Fruit fly (Drosophila melanogaster): ENCODE measurements around the gene CG6793.

CG6793 gene

dm6 chr3L:12007945-12008344 is 34.2 kb upstream of the CG6793 start:
- TF ChIP-seq D1 (tag; optimal IDR thresholded peaks at IDR 0.05) (peak; percentile 59), fd96Ca (GFP tag; IDR thresholded peaks at IDR 0.05) (no peak), Pif1B (GFP tag; optimal IDR thresholded peaks at IDR 0.05) (no peak), CG14655 (GFP tag; optimal IDR thresholded peaks at IDR 0.05) (no peak), gl (tag; optimal IDR thresholded peaks at IDR 0.05) (no peak)

dm6 chr3L:12013698-12014097 is 28.5 kb upstream of the CG6793 start:
- TF ChIP-seq CG15710 (tag; optimal IDR thresholded peaks at IDR 0.05) (peak; percentile 41), CG17806 (tag; optimal IDR thresholded peaks at IDR 0.05) (peak; percentile 54), CG10348 (GFP tag; IDR thresholded peaks at IDR 0.05) (no peak), gl (tag; optimal IDR thresholded peaks at IDR 0.05) (no peak), CG34367 (tag; optimal IDR thresholded peaks at IDR 0.05) (peak; percentile 6), rn (GFP tag; IDR thresholded peaks at IDR 0.05) (no peak), D1 (tag; optimal IDR thresholded peaks at IDR 0.05) (peak; percentile 5), Pif1A (GFP tag; optimal IDR thresholded peaks at IDR 0.05) (peak; percentile 33), Snoo (tag; optimal IDR thresholded peaks at IDR 0.05) (no peak), Pif1B (GFP tag; optimal IDR thresholded peaks at IDR 0.05) (peak; percentile 3), CG8159 (tag; optimal IDR thresholded peaks at IDR 0.05) (peak; percentile 54), CG8301 (tag; optimal IDR thresholded peaks at IDR 0.05) (peak; percentile 26), fd96Ca (GFP tag; IDR thresholded peaks at IDR 0.05) (peak; percentile 16; the same call in 1 of the 3 replicates), CG4496 (GFP tag; IDR thresholded peaks at IDR 0.05) (peak; percentile 41), CG13204 (GFP tag; optimal IDR thresholded peaks at IDR 0.05) (no peak), Ets98B (GFP tag; IDR thresholded peaks at IDR 0.05) (0 out of 2 replicates have a peak, but pooled peaks have one; percentile 30), CG12605 (GFP tag; IDR thresholded peaks at IDR 0.05) (no peak), CG9948 (tag; optimal IDR thresholded peaks at IDR 0.05) (peak; percentile 38)

dm6 chr3L:12014272-12014671 is 27.9 kb upstream of the CG6793 start:
- TF ChIP-seq Snoo (tag; optimal IDR thresholded peaks at IDR 0.05) = peak; percentile 5
- no peak for TF ChIP-seq CG10348 (GFP tag; IDR thresholded peaks at IDR 0.05)
- TF ChIP-seq CG8159 (tag; optimal IDR thresholded peaks at IDR 0.05) = no peak
- peak; percentile 59 for TF ChIP-seq gl (tag; optimal IDR thresholded peaks at IDR 0.05)
- peak; percentile 1 for TF ChIP-seq EcR (GFP tag; optimal IDR thresholded peaks at IDR 0.05)

dm6 chr3L:12016186-12016585 is 26.0 kb upstream of the CG6793 start:
- TF ChIP-seq Ets98B (GFP tag; IDR thresholded peaks at IDR 0.05) (peak; percentile 72), gl (tag; optimal IDR thresholded peaks at IDR 0.05) (no peak), CG15710 (tag; optimal IDR thresholded peaks at IDR 0.05) (no peak), CG32121 (GFP tag; IDR thresholded peaks at IDR 0.05) (peak; percentile 63; the same call in 1 of the 2 replicates), EcR (GFP tag; optimal IDR thresholded peaks at IDR 0.05) (no peak), D1 (tag; optimal IDR thresholded peaks at IDR 0.05) (no peak), Snoo (tag; optimal IDR thresholded peaks at IDR 0.05) (peak; percentile 71), CG8159 (tag; optimal IDR thresholded peaks at IDR 0.05) (peak; percentile 20), CG8301 (tag; optimal IDR thresholded peaks at IDR 0.05) (no peak), CG4496 (GFP tag; IDR thresholded peaks at IDR 0.05) (peak; percentile 78), fd96Ca (GFP tag; IDR thresholded peaks at IDR 0.05) (0 out of 3 replicates have a peak, but pooled peaks have one; percentile 25), CG17806 (tag; optimal IDR thresholded peaks at IDR 0.05) (peak; percentile 21), Pif1B (GFP tag; optimal IDR thresholded peaks at IDR 0.05) (peak; percentile 3), CG12605 (GFP tag; IDR thresholded peaks at IDR 0.05) (no peak), CG34367 (tag; optimal IDR thresholded peaks at IDR 0.05) (no peak), CG9948 (tag; optimal IDR thresholded peaks at IDR 0.05) (no peak), CG14655 (GFP tag; optimal IDR thresholded peaks at IDR 0.05) (peak; percentile 34), CG13204 (GFP tag; optimal IDR thresholded peaks at IDR 0.05) (no peak), Pif1A (GFP tag; optimal IDR thresholded peaks at IDR 0.05) (peak; percentile 16), CG10348 (GFP tag; IDR thresholded peaks at IDR 0.05) (no peak), rn (GFP tag; IDR thresholded peaks at IDR 0.05) (peak; percentile 46; the same call in 1 of the 2 replicates)

- no peak for TF ChIP-seq Pif1A (GFP tag; optimal IDR thresholded peaks at IDR 0.05)
- no peak for TF ChIP-seq D1 (tag; optimal IDR thresholded peaks at IDR 0.05)
These were observed 20.3 kb upstream of the CG6793 start for dm6 chr3L:12021903-12022302.

- no peak for TF ChIP-seq Pif1B (GFP tag; optimal IDR thresholded peaks at IDR 0.05)
- 0 out of 3 replicates have a peak, but pooled peaks have one; percentile 19 for TF ChIP-seq fd96Ca (GFP tag; IDR thresholded peaks at IDR 0.05)
- TF ChIP-seq CG32121 (GFP tag; IDR thresholded peaks at IDR 0.05) = peak; percentile 34; the same call in 1 of the 2 replicates
- 0 out of 3 replicates have a peak, but pooled peaks have one; percentile 25 for TF ChIP-seq CG4496 (GFP tag; IDR thresholded peaks at IDR 0.05)
- peak; percentile 30 for TF ChIP-seq CG8301 (tag; optimal IDR thresholded peaks at IDR 0.05)
- peak; percentile 34 for TF ChIP-seq CG14655 (GFP tag; optimal IDR thresholded peaks at IDR 0.05)
These were observed 18.9 kb upstream of the CG6793 start for dm6 chr3L:12023137-12023792.

- TF ChIP-seq CG14655 (GFP tag; optimal IDR thresholded peaks at IDR 0.05) (peak; percentile 46), CG4496 (GFP tag; IDR thresholded peaks at IDR 0.05) (peak; percentile 27; the same call in 2 of the 3 replicates), Pif1B (GFP tag; optimal IDR thresholded peaks at IDR 0.05) (no peak), CG13204 (GFP tag; optimal IDR thresholded peaks at IDR 0.05) (no peak), CG8301 (tag; optimal IDR thresholded peaks at IDR 0.05) (peak; percentile 75), fd96Ca (GFP tag; IDR thresholded peaks at IDR 0.05) (no peak), Ets98B (GFP tag; IDR thresholded peaks at IDR 0.05) (peak; percentile 55)
These were observed 17.2 kb upstream of the CG6793 start for dm6 chr3L:12024947-12025346.

Data from whole organism, pupa.